Fruit fly (Drosophila melanogaster): ENCODE measurements around the gene nac.

nac gene

dm6 chr3R:8336012-8336567 lies 32.3 kb upstream of the nac start (continued):
- no peak for TF ChIP-seq hb (GFP tag; IDR thresholded peaks at IDR 0.05; ENCODE audit: partially characterized antibody)
- no peak for TF ChIP-seq CG12942 (GFP tag; optimal IDR thresholded peaks at IDR 0.05)
- TF ChIP-seq Hr3 (GFP tag; optimal IDR thresholded peaks at IDR 0.05): no peak
- TF ChIP-seq zfh1 (GFP tag; IDR thresholded peaks at IDR 0.05): no peak
- TF ChIP-seq chm (GFP tag; IDR thresholded peaks at IDR 0.05): no peak
- TF ChIP-seq CG13775 (GFP tag; optimal IDR thresholded peaks at IDR 0.05): peak; percentile 13
- peak; percentile 45 for TF ChIP-seq CG10267 (tag; optimal IDR thresholded peaks at IDR 0.05)
- no peak for TF ChIP-seq unpg (GFP tag; optimal IDR thresholded peaks at IDR 0.05)
- no peak for TF ChIP-seq sug (tag; optimal IDR thresholded peaks at IDR 0.05)
- TF ChIP-seq CG1233 (GFP tag; optimal IDR thresholded peaks at IDR 0.05): no peak
- TF ChIP-seq hbn (GFP tag; IDR thresholded peaks at IDR 0.05; ENCODE audit: partially characterized antibody): no peak
- TF ChIP-seq sob (GFP tag; IDR thresholded peaks at IDR 0.05): no peak
- no peak for TF ChIP-seq ken (GFP tag; IDR thresholded peaks at IDR 0.05)
- no peak for TF ChIP-seq CG11085 (GFP tag; IDR thresholded peaks at IDR 0.05)
- TF ChIP-seq CG6683 (GFP tag; optimal IDR thresholded peaks at IDR 0.05): no peak
- TF ChIP-seq CG13424 (tag; optimal IDR thresholded peaks at IDR 0.05): no peak
- TF ChIP-seq wek (GFP tag; optimal IDR thresholded peaks at IDR 0.05): no peak
- TF ChIP-seq MTF-1 (GFP tag; optimal IDR thresholded peaks at IDR 0.05; ENCODE audit: borderline replicate concordance): no peak
- TF ChIP-seq fru (optimal IDR thresholded peaks at IDR 0.05): no peak
- no peak for TF ChIP-seq bab2 (GFP tag; optimal IDR thresholded peaks at IDR 0.05)
- no peak for TF ChIP-seq CG6765 (GFP tag; optimal IDR thresholded peaks at IDR 0.05)
- no peak for TF ChIP-seq tna (GFP tag; IDR thresholded peaks at IDR 0.05; ENCODE audit: partially characterized antibody)
- TF ChIP-seq CG11560 (tag; IDR thresholded peaks at IDR 0.05): no peak
- no peak for TF ChIP-seq CG9817 (tag; optimal IDR thresholded peaks at IDR 0.05)
- TF ChIP-seq pros (GFP tag; optimal IDR thresholded peaks at IDR 0.05): no peak
- TF ChIP-seq crc (GFP tag; optimal IDR thresholded peaks at IDR 0.05): no peak
- TF ChIP-seq CG10431 (GFP tag; optimal IDR thresholded peaks at IDR 0.05): no peak
- TF ChIP-seq en (GFP tag; optimal IDR thresholded peaks at IDR 0.05): no peak
- no peak for TF ChIP-seq Side (GFP tag; optimal IDR thresholded peaks at IDR 0.05)
- TF ChIP-seq Max (GFP tag; optimal IDR thresholded peaks at IDR 0.05): no peak
- no peak for TF ChIP-seq CG4282 (GFP tag; optimal IDR thresholded peaks at IDR 0.05)
- TF ChIP-seq HLH54F (GFP tag; optimal IDR thresholded peaks at IDR 0.05): no peak
- no peak for TF ChIP-seq Sry-δ (GFP tag; optimal IDR thresholded peaks at IDR 0.05)
- TF ChIP-seq CTCF (GFP tag; optimal IDR thresholded peaks at IDR 0.05): no peak
- TF ChIP-seq YL-1 (GFP tag; optimal IDR thresholded peaks at IDR 0.05): no peak
- no peak for TF ChIP-seq Dad (GFP tag; optimal IDR thresholded peaks at IDR 0.05)
- no peak for TF ChIP-seq Oaz (GFP tag; IDR thresholded peaks at IDR 0.05)
- no peak for TF ChIP-seq CG5245 (GFP tag; optimal IDR thresholded peaks at IDR 0.05)
- peak; percentile 55 for TF ChIP-seq CG2712 (tag; optimal IDR thresholded peaks at IDR 0.05)
- no peak for TF ChIP-seq CG6791 (GFP tag; IDR thresholded peaks at IDR 0.05; ENCODE audit: partially characterized antibody)
- TF ChIP-seq Sin3A (optimal IDR thresholded peaks at IDR 0.05): no peak
- TF ChIP-seq row (GFP tag; IDR thresholded peaks at IDR 0.05): peak; percentile 30; the same call in 1 of the 3 replicates
- TF ChIP-seq tin (GFP tag; optimal IDR thresholded peaks at IDR 0.05): no peak
- no peak for TF ChIP-seq Ada2b (GFP tag; IDR thresholded peaks at IDR 0.05)
- peak; percentile 74 for TF ChIP-seq zf30C (GFP tag; optimal IDR thresholded peaks at IDR 0.05)
- TF ChIP-seq grau (tag; optimal IDR thresholded peaks at IDR 0.05): peak; percentile 34
- 0 out of 2 replicates have a peak, but pooled peaks have one; percentile 26 for TF ChIP-seq CG31441 (GFP tag; IDR thresholded peaks at IDR 0.05)
- no peak for TF ChIP-seq CG12744 (GFP tag; optimal IDR thresholded peaks at IDR 0.05)
- TF ChIP-seq prd (optimal IDR thresholded peaks at IDR 0.05): no peak
- 0 out of 3 replicates have a peak, but pooled peaks have one; percentile 19 for TF ChIP-seq prd (GFP tag; IDR thresholded peaks at IDR 0.05)
- no peak for TF ChIP-seq CG5180 (GFP tag; optimal IDR thresholded peaks at IDR 0.05)
- no peak for TF ChIP-seq sqz (GFP tag; optimal IDR thresholded peaks at IDR 0.05)
- TF ChIP-seq D19A (tag; optimal IDR thresholded peaks at IDR 0.05): peak; percentile 17

All from whole organism, embryonic.